Fruit fly (Drosophila melanogaster): ENCODE results near the gene elg1.

elg1 gene

DNA sequence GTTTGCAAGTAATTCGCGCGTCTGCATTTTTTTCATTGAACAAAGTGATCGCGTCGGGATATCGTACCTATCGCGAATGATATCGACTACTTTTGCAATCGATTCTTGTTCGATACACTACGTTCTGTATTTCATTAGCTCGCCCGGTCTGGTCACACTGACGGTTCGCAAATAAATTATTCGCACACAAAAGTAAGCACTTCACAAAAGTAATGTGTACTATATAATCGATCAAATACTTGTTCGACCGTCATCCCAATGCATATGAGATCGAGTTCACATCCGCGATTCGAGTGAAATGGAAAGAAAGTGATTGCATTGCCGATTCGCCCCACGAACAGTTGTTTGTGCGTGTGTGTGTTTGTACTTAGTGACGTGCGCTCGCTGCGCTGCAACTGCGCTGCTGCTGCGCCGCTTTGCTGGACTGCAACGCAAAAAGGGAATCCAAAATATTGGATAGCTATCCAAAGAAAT lies 41.5 kb upstream of the elg1 start, which contains the start of the genes CG5235 and ClC-c (continued):
- TF ChIP-seq CG14441 (GFP tag; IDR thresholded peaks at IDR 0.05): no peak
- peak in 1 of 2 experiments; percentile 13 for TF ChIP-seq crp (GFP tag; optimal IDR thresholded peaks at IDR 0.05)
- peak; percentile 79; the same call in 2 of the 3 replicates for TF ChIP-seq zen2 (GFP tag; IDR thresholded peaks at IDR 0.05; ENCODE audit: partially characterized antibody)
- TF ChIP-seq gsb-n (tag; optimal IDR thresholded peaks at IDR 0.05): no peak
- TF ChIP-seq Tbp (GFP tag; optimal IDR thresholded peaks at IDR 0.05): no peak
- TF ChIP-seq NC2α (GFP tag; optimal IDR thresholded peaks at IDR 0.05): no peak
- peak; percentile 66 for TF ChIP-seq Sry-δ (GFP tag; optimal IDR thresholded peaks at IDR 0.05)
- TF ChIP-seq CG9797 (GFP tag; optimal IDR thresholded peaks at IDR 0.05): peak; percentile 87
- TF ChIP-seq hth (optimal IDR thresholded peaks at IDR 0.05): no peak
- TF ChIP-seq pan (optimal IDR thresholded peaks at IDR 0.05): no peak
- TF ChIP-seq pan (GFP tag; optimal IDR thresholded peaks at IDR 0.05 in 1 of 2, IDR thresholded peaks at IDR 0.05 in 1 of 2): no peak
- no peak for TF ChIP-seq CG11085 (GFP tag; IDR thresholded peaks at IDR 0.05)
- no peak for TF ChIP-seq Sox100B (GFP tag; optimal IDR thresholded peaks at IDR 0.05)
- no peak for TF ChIP-seq danr (GFP tag; IDR thresholded peaks at IDR 0.05)
- TF ChIP-seq CG13424 (tag; optimal IDR thresholded peaks at IDR 0.05): no peak
- TF ChIP-seq pzg (GFP tag; optimal IDR thresholded peaks at IDR 0.05): peak; percentile 84
- TF ChIP-seq luna (GFP tag; optimal IDR thresholded peaks at IDR 0.05): no peak
- TF ChIP-seq cad (GFP tag; optimal IDR thresholded peaks at IDR 0.05): no peak
- TF ChIP-seq NfI (GFP tag; optimal IDR thresholded peaks at IDR 0.05): no peak
- peak; percentile 45 for TF ChIP-seq CG14710 (tag; optimal IDR thresholded peaks at IDR 0.05)
- no peak for TF ChIP-seq CG18011 (GFP tag; optimal IDR thresholded peaks at IDR 0.05)
- no peak for TF ChIP-seq CG32767 (GFP tag; IDR thresholded peaks at IDR 0.05)
- peak; percentile 34 for TF ChIP-seq CG17829 (tag; optimal IDR thresholded peaks at IDR 0.05)
- peak; percentile 56 for TF ChIP-seq MBD-R2 (GFP tag; IDR thresholded peaks at IDR 0.05)
- no peak for TF ChIP-seq Xrp1 (GFP tag; IDR thresholded peaks at IDR 0.05)
- TF ChIP-seq Dbx (GFP tag; IDR thresholded peaks at IDR 0.05): no peak
- no peak for TF ChIP-seq Bdp1 (GFP tag; optimal IDR thresholded peaks at IDR 0.05)
- TF ChIP-seq gfzf (GFP tag; optimal IDR thresholded peaks at IDR 0.05): peak; percentile 88
- no peak for TF ChIP-seq pros (GFP tag; optimal IDR thresholded peaks at IDR 0.05)
- no peak for TF ChIP-seq CG9437 (GFP tag; optimal IDR thresholded peaks at IDR 0.05)
- TF ChIP-seq CG9609 (GFP tag; optimal IDR thresholded peaks at IDR 0.05): no peak
- TF ChIP-seq mld (GFP tag; IDR thresholded peaks at IDR 0.05; ENCODE audit: partially characterized antibody): peak; percentile 71; the same call in 1 of the 3 replicates
- no peak for TF ChIP-seq Abd-B (GFP tag; optimal IDR thresholded peaks at IDR 0.05)
- no peak for TF ChIP-seq C15 (GFP tag; IDR thresholded peaks at IDR 0.05)
- no peak for TF ChIP-seq HLH54F (GFP tag; optimal IDR thresholded peaks at IDR 0.05)

DNA sequence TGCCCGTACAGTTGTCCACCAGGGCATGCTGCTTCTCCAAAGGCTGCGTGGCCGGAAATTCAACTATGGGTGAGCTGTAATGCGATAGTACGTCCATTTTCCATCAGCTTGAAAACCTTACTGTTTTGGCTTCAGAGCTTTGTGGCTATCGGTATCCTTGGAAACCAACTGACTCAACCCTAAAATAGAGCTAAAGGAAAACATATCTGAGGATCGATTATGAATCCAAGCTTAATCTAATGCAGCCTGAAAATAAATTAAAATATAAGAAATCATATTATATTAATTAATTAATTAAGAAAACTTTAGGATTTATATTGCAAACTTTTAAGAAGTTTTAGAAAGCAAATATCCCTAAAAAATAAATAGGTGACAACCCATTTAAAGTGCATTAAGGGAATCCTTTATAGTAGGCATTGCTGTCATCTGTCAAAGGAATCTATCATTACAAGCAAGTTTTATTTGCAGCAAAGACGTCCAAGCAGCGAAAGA lies 34.4 kb upstream of the elg1 start, which contains the start of the genes CG13074 and ATPsynbetaL:
TSS of gene CG13074 (minus strand) at position 101 of the 492 bp plus-strand sequence.
TSS of gene ATPsynbetaL (plus strand) at position 442 of the 492 bp plus-strand sequence.
- TF ChIP-seq CG2678 (tag; optimal IDR thresholded peaks at IDR 0.05): no peak
- no peak for TF ChIP-seq Ets65A (GFP tag)
- no peak for TF ChIP-seq bigmax (GFP tag; optimal IDR thresholded peaks at IDR 0.05)
- TF ChIP-seq crol (GFP tag; IDR thresholded peaks at IDR 0.05): no peak
- TF ChIP-seq crp (GFP tag; optimal IDR thresholded peaks at IDR 0.05): no peak
- no peak for TF ChIP-seq HHEX (GFP tag; optimal IDR thresholded peaks at IDR 0.05)
- TF ChIP-seq sr (GFP tag; IDR thresholded peaks at IDR 0.05): no peak
- no peak for TF ChIP-seq CG30403 (GFP tag; optimal IDR thresholded peaks at IDR 0.05)
- TF ChIP-seq zen2 (GFP tag; IDR thresholded peaks at IDR 0.05; ENCODE audit: partially characterized antibody): no peak
- no peak for TF ChIP-seq CG12659 (GFP tag; optimal IDR thresholded peaks at IDR 0.05)
- no peak for TF ChIP-seq CG8359 (GFP tag; optimal IDR thresholded peaks at IDR 0.05; ENCODE audit: borderline replicate concordance)
- TF ChIP-seq en (GFP tag; optimal IDR thresholded peaks at IDR 0.05): no peak
- TF ChIP-seq dm (GFP tag; optimal IDR thresholded peaks at IDR 0.05): no peak
- no peak for TF ChIP-seq Rfx (GFP tag; IDR thresholded peaks at IDR 0.05)
- no peak for TF ChIP-seq CG6654 (GFP tag; optimal IDR thresholded peaks at IDR 0.05)
